Fruit fly (Drosophila melanogaster) Kc167 (cell line): ENCODE data around the gene Cln7.

Source experiments
- Sin3A ChIP-seq: fragments of >200 bp; optimal IDR thresholded peaks from 2 replicates; lab custom pipeline; 2018; ENCODE audit warnings: missing external identifiers
- h ChIP-seq: fragments of >200 bp; optimal IDR thresholded peaks from 3 replicates; lab custom pipeline; 2018; ENCODE audit warnings: missing external identifiers
- insv ChIP-seq: fragments of >200 bp; optimal IDR thresholded peaks from 3 replicates; lab custom pipeline; 2018; ENCODE audit warnings: missing external identifiers
- psq ChIP-seq: fragments of >200 bp; optimal IDR thresholded peaks from 2 replicates; lab custom pipeline; 2017; ENCODE audit warnings: missing external identifiers

- TF ChIP-seq Sin3A (no peak), psq (no peak), h (lab: Kevin White, UChicago) (no peak), insv (lab: Kevin White, UChicago) (no peak)
These were observed 42.8 kb upstream of the Cln7 start, which contains the start of gene CG8564 for dm6 chr3L:7387814-7388213.
